Fruit fly (Drosophila melanogaster) whole organism, embryonic: ENCODE data around the gene CG34347.

Source experiments
- CG31365 ChIP-seq: fragments of 200-800 bp; sonication (Bioruptor generic); optimal IDR thresholded peaks from 2 replicates; lab custom pipeline; 2018; ENCODE audit warnings: missing biosample characterization, mild to moderate bottlenecking, missing genetic modification characterization
- CG3281 ChIP-seq: fragments of 200-800 bp; sonication (Bioruptor generic); optimal IDR thresholded peaks from 3 replicates; lab custom pipeline; 2017; ENCODE audit warnings: missing biosample characterization, mild to moderate bottlenecking, missing genetic modification characterization
- CG4854 ChIP-seq: fragments of 200-800 bp; sonication (Bioruptor generic); optimal IDR thresholded peaks from 2 replicates; lab custom pipeline; 2016; ENCODE audit warnings: missing biosample characterization, missing genetic modification characterization, inconsistent platforms
- CHES-1-like ChIP-seq: fragments of 200-800 bp; sonication (Bioruptor generic); optimal IDR thresholded peaks from 2 replicates; lab custom pipeline; 2016; ENCODE audit warnings: missing biosample characterization, missing genetic modification characterization
- Dip2 ChIP-seq: fragments of 200-800 bp; sonication (Bioruptor generic); IDR thresholded peaks from 2 replicates; pipeline ENCODE4 v1.3.6; 2022; ENCODE audit warnings: missing biosample characterization, missing genetic modification characterization
- Hr39 ChIP-seq: fragments of >200 bp; optimal IDR thresholded peaks from 2 replicates; lab custom pipeline; 2017
- schlank ChIP-seq: fragments of 200-800 bp; sonication (Bioruptor generic); optimal IDR thresholded peaks from 2 replicates; lab custom pipeline; 2018; ENCODE audit warnings: missing biosample characterization, mild to moderate bottlenecking, missing genetic modification characterization
- ssp ChIP-seq: fragments of 200-800 bp; sonication (Bioruptor generic); IDR thresholded peaks from 2 replicates; pipeline ENCODE4 v1.3.6; 2022; ENCODE audit warnings: missing biosample characterization, missing genetic modification characterization

- TF ChIP-seq Hr39 (lab: Kevin White, UChicago) = no peak
- no peak for TF ChIP-seq ssp (GFP tag; lab: Robert Waterston, UW)
- no peak for TF ChIP-seq CHES-1-like (GFP tag; lab: Kevin White, UChicago)
- no peak for TF ChIP-seq Dip2 (GFP tag; lab: Robert Waterston, UW)
- TF ChIP-seq schlank (tag; lab: Kevin White, UChicago) = no peak
- TF ChIP-seq CG3281 (GFP tag; lab: Kevin White, UChicago) = no peak
- TF ChIP-seq CG4854 (GFP tag; lab: Kevin White, UChicago) = no peak
- TF ChIP-seq CG31365 = no peak
Observed at dm6 chr3R:31393427-31393826, 82.5 kb downstream of the CG34347 start, which contains the start of gene CG31204.
